Worm (Caenorhabditis elegans): Measurements from ENCODE around the gene srh-18.

- TF ChIP-seq cog-1 (tag; optimal IDR thresholded peaks at IDR 0.05) = no peak
- TF ChIP-seq flt-1 (GFP tag; IDR thresholded peaks at IDR 0.05) = no peak
- TF ChIP-seq med-1 (GFP tag; optimal IDR thresholded peaks at IDR 0.05; ENCODE audit: insufficient read depth) = no peak
- TF ChIP-seq ztf-23 (GFP tag; IDR thresholded peaks at IDR 0.05) = no peak
- TF ChIP-seq ref-1 (GFP tag; conservative IDR thresholded peaks at IDR 0.05) = no peak
- TF ChIP-seq tab-1 (GFP tag; IDR thresholded peaks at IDR 0.05) = no peak
- TF ChIP-seq klf-2 (GFP tag; conservative IDR thresholded peaks at IDR 0.05) = no peak
- no peak for TF ChIP-seq T22C8.4 (GFP tag; IDR thresholded peaks at IDR 0.05)
- TF ChIP-seq ztf-29 (GFP tag; IDR thresholded peaks at IDR 0.05) = no peak
Observed at ce11 chrV:13320676-13321075, 2.4 kb downstream of the srh-18 start, which contains the start of gene srh-15.
